Fruit fly (Drosophila melanogaster): ENCODE data around the gene Mec2.

- TF ChIP-seq toe (GFP tag; optimal IDR thresholded peaks at IDR 0.05): no peak
- TF ChIP-seq CG1620 (GFP tag; optimal IDR thresholded peaks at IDR 0.05): no peak
- TF ChIP-seq tj (GFP tag; optimal IDR thresholded peaks at IDR 0.05): no peak
- TF ChIP-seq CG12768 (GFP tag; optimal IDR thresholded peaks at IDR 0.05): no peak
- no peak for TF ChIP-seq CG7045 (GFP tag; optimal IDR thresholded peaks at IDR 0.05)
- TF ChIP-seq pad (GFP tag; optimal IDR thresholded peaks at IDR 0.05): no peak
- TF ChIP-seq CG11617 (GFP tag; optimal IDR thresholded peaks at IDR 0.05): no peak
- no peak for TF ChIP-seq bab1 (GFP tag; optimal IDR thresholded peaks at IDR 0.05)
- no peak for TF ChIP-seq Crg-1 (GFP tag; optimal IDR thresholded peaks at IDR 0.05)
- no peak for TF ChIP-seq kay (GFP tag; ENCODE audit: borderline replicate concordance)
- no peak for TF ChIP-seq CG33017 (tag; optimal IDR thresholded peaks at IDR 0.05)
- TF ChIP-seq Mnt (GFP tag; optimal IDR thresholded peaks at IDR 0.05): no peak
- TF ChIP-seq CG14711 (tag; optimal IDR thresholded peaks at IDR 0.05): no peak
Observed at dm6 chrX:19158519-19159289, 29.1 kb upstream of the Mec2 start.
